Worm (Caenorhabditis elegans): ENCODE measurements around the gene ZK682.7.

Gene ZK682.7

DNA sequence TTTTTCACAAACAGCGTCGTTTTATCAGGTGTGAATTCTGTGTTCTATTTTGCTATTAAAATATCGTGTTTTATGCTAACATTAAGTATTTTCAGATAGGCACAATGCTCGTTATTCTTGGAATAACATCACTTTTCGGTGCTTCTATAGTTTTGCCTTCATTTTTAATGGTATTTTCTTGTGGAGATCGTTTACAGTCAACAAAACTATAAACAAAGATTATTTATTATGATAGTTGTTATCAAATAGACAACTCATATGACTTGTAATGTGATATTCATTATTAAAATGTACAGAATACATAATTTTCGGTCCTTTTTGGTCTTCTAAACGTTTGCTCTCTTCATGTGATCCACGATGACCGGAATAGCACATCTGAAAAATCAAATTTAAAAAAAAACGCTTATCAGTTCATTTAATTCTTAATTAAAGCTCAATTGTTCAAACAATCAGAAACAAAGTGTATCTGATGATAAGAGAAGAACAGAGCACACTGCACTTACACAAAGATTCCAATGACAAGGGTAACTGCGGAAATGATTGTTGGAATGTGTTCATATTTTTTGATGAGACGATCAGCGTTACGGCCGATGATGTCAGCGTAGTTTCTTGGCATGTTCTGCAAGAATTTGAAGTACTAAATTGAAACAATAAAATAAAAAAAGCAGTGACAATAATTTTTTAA lies 37.8 kb downstream of the ZK682.7 start, which contains the start of gene F07C3.9:
Gene F07C3.9 (minus strand): TSS at position 635 of the 685 bp plus-strand sequence.
- TF ChIP-seq scrt-1 (GFP tag; IDR thresholded peaks at IDR 0.05) (no peak), B0310.2 (tag; optimal IDR thresholded peaks at IDR 0.05) (no peak), hmg-4 (GFP tag; optimal IDR thresholded peaks at IDR 0.05) (no peak), hnd-1 (tag; optimal IDR thresholded peaks at IDR 0.05) (no peak), ceh-13 (GFP tag; optimal IDR thresholded peaks at IDR 0.05) (no peak), ama-1 (optimal IDR thresholded peaks at IDR 0.05) (no peak), ceh-36 (tag; optimal IDR thresholded peaks at IDR 0.05) (no peak), tbx-11 (GFP tag; IDR thresholded peaks at IDR 0.05) (no peak), tbx-37 (GFP tag; conservative IDR thresholded peaks at IDR 0.05) (no peak), aly-1 (tag; optimal IDR thresholded peaks at IDR 0.05) (no peak), F13C5.2 (tag; optimal IDR thresholded peaks at IDR 0.05) (no peak), hmbx-1 (tag; optimal IDR thresholded peaks at IDR 0.05) (no peak), ets-7 (tag; optimal IDR thresholded peaks at IDR 0.05) (no peak), flt-1 (GFP tag; IDR thresholded peaks at IDR 0.05) (no peak), pes-1 (GFP tag; IDR thresholded peaks at IDR 0.05) (no peak), sea-1 (GFP tag; conservative IDR thresholded peaks at IDR 0.05) (no peak), tra-4 (tag; optimal IDR thresholded peaks at IDR 0.05) (no peak)

DNA sequence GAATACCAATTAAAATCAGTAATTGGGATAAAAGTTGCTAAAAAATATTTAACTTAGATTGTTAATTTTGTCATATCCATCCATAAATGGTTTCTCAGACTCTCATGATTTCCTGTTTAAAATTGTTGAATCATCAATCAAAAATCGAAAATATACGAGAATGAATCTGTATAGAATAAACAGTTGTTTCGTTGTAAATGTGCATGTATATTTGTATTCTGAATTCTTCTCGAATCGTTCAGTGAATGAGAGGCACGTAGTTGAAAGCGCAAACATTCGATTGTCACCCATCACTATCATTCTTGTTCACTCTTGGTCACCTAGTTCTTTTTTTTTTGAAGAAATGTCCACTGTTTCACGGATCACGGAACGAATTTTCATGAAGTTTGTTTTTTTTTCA lies 42.0 kb downstream of the ZK682.7 start, which contains the start of gene ptd-2:
Gene ptd-2 (plus strand): TSS at position 301 of the 400 bp plus-strand sequence.
- TF ChIP-seq B0310.2 (tag; optimal IDR thresholded peaks at IDR 0.05) (no peak), tbx-37 (GFP tag; conservative IDR thresholded peaks at IDR 0.05) (no peak), hnd-1 (tag; optimal IDR thresholded peaks at IDR 0.05) (no peak), sea-1 (GFP tag; conservative IDR thresholded peaks at IDR 0.05) (no peak), F13C5.2 (tag; optimal IDR thresholded peaks at IDR 0.05) (no peak), tbx-11 (GFP tag; IDR thresholded peaks at IDR 0.05) (no peak), ceh-36 (tag; optimal IDR thresholded peaks at IDR 0.05) (no peak), hmg-4 (GFP tag; optimal IDR thresholded peaks at IDR 0.05) (no peak), ceh-13 (GFP tag; optimal IDR thresholded peaks at IDR 0.05) (no peak), hmbx-1 (tag; optimal IDR thresholded peaks at IDR 0.05) (no peak), tra-4 (tag; optimal IDR thresholded peaks at IDR 0.05) (no peak), aly-1 (tag; optimal IDR thresholded peaks at IDR 0.05) (no peak), ama-1 (optimal IDR thresholded peaks at IDR 0.05) (no peak), ets-7 (tag; optimal IDR thresholded peaks at IDR 0.05) (no peak), flt-1 (GFP tag; IDR thresholded peaks at IDR 0.05) (no peak), scrt-1 (GFP tag; IDR thresholded peaks at IDR 0.05) (no peak), pes-1 (GFP tag; IDR thresholded peaks at IDR 0.05) (no peak)

DNA sequence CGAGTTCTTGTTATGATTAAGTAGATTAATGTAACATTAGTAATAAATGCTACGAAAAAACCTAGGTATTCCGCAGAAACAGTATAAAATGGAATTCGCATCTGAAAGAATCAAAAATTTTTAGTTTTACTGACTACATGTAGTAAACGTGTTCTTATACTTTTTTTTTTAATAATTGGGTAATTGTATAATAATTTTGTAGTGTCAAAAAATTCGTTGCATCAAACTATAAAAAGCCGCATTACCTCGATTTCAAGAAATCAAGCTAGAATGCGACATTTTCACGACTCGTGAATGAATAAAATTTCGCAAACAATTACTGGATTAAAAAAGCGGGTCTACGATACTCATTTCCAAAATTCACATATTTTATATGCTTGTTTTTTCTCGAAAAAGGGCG lies 42.8 kb downstream of the ZK682.7 start, which contains the start of gene str-94:
Gene str-94 (minus strand): TSS at position 101 of the 400 bp plus-strand sequence.
- TF ChIP-seq B0310.2 (tag; optimal IDR thresholded peaks at IDR 0.05) = no peak
- TF ChIP-seq sea-1 (GFP tag; conservative IDR thresholded peaks at IDR 0.05) = no peak
- no peak for TF ChIP-seq tbx-37 (GFP tag; conservative IDR thresholded peaks at IDR 0.05)
- TF ChIP-seq ceh-36 (tag; optimal IDR thresholded peaks at IDR 0.05) = no peak
- TF ChIP-seq ets-7 (tag; optimal IDR thresholded peaks at IDR 0.05) = no peak
- TF ChIP-seq hnd-1 (tag; optimal IDR thresholded peaks at IDR 0.05) = no peak
- no peak for TF ChIP-seq F13C5.2 (tag; optimal IDR thresholded peaks at IDR 0.05)

DNA sequence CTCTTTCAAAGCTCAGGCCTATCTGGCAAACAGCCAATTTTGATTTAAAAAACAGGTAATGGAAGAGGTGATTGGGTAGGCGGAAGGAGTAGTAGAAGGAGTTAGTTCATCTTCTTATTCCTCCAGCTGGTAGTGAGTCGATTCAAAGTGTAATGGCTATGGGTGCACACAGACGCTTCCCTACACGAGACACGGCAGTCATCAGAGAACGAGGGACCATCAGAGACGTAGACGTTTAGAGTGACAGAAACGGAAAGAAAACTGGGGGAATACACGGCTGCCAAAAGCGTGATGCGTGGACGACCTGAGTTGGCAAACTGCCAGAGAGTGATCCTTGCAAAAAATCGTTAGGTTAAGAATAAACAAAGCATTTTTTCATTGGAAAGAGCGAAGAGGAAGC lies 44.5 kb downstream of the ZK682.7 start:
- TF ChIP-seq aly-1 (tag; optimal IDR thresholded peaks at IDR 0.05) (no peak), tbx-11 (GFP tag; IDR thresholded peaks at IDR 0.05) (no peak), F13C5.2 (tag; optimal IDR thresholded peaks at IDR 0.05) (peak; percentile 39), ama-1 (optimal IDR thresholded peaks at IDR 0.05) (no peak)

DNA sequence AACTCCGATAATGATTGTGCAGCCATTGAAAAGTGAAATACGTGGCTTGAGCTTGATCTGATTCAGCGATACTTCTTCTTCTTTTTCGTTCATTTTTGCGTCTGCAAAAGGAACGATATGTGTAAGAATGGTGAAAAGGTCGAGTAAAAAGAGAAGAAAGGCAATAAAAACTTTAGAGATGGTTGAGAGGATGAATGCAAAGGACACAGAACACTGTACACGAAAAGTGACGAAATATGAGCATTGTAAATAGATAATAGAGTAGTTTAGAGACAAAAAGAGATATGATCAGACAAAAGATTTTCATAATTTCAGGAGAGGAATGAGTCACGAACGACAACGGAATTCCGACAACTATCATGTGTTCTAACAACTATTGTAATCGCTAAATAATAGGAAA lies 45.7 kb downstream of the ZK682.7 start, which contains the start of gene aat-2:
Gene aat-2 (minus strand): TSS at position 101 of the 400 bp plus-strand sequence.
- no peak for TF ChIP-seq F13C5.2 (tag; optimal IDR thresholded peaks at IDR 0.05)
- TF ChIP-seq ets-7 (tag; optimal IDR thresholded peaks at IDR 0.05) = no peak
- no peak for TF ChIP-seq ama-1 (optimal IDR thresholded peaks at IDR 0.05)
- no peak for TF ChIP-seq tbx-11 (GFP tag; IDR thresholded peaks at IDR 0.05)
- TF ChIP-seq pes-1 (GFP tag; IDR thresholded peaks at IDR 0.05) = no peak
- TF ChIP-seq flt-1 (GFP tag; IDR thresholded peaks at IDR 0.05) = no peak
- no peak for TF ChIP-seq aly-1 (tag; optimal IDR thresholded peaks at IDR 0.05)
- no peak for TF ChIP-seq B0310.2 (tag; optimal IDR thresholded peaks at IDR 0.05)
- TF ChIP-seq hmg-4 (GFP tag; optimal IDR thresholded peaks at IDR 0.05) = no peak
- no peak for TF ChIP-seq tbx-37 (GFP tag; conservative IDR thresholded peaks at IDR 0.05)
- TF ChIP-seq hnd-1 (tag; optimal IDR thresholded peaks at IDR 0.05) = no peak
- TF ChIP-seq ceh-36 (tag; optimal IDR thresholded peaks at IDR 0.05) = no peak
- no peak for TF ChIP-seq tra-4 (tag; optimal IDR thresholded peaks at IDR 0.05)
- no peak for TF ChIP-seq hmbx-1 (tag; optimal IDR thresholded peaks at IDR 0.05)
- TF ChIP-seq sea-1 (GFP tag; conservative IDR thresholded peaks at IDR 0.05) = no peak
- no peak for TF ChIP-seq scrt-1 (GFP tag; IDR thresholded peaks at IDR 0.05)
- no peak for TF ChIP-seq ceh-13 (GFP tag; optimal IDR thresholded peaks at IDR 0.05)

DNA sequence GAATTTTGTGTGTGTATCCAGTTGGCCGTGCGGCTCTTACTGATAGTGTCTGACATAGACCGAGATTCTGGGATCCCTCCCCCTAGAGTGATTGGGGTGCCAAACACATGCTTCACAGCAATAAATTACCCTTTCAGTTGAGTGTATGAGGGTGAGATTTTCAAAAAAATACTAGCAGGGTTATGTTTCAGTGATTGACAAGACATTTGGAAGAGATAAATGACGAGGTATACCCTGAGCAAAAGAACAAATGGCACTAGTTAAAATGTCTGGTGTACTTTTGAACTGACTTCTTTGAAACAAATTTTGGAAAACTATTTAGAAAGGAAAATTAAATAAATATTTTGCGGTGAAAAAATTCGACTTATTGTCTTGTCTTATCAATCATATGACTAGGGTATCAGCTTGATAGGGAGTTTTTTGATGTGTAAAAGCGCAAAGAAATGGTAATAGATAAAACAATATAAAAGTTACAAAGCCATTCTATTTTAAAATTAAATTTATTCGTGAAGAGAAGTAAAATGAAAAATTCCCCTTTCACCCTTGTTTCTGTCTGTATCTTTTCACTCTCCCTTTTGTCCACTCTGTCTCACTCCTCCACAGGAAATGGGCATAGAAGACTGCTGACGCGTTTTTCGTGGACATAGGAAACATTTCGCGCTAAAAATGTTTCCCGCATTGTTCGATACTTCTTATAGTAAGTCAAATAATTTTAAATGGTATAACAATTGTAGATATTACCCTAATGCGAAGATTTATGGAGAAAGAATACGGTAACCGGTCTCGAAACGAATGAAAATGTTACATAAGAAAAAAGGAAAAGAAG lies 48.6 kb downstream of the ZK682.7 start, which contains the start of gene glo-4:
Gene glo-4 (minus strand): TSS at position 51 of the 826 bp plus-strand sequence.
- TF ChIP-seq tra-4 (tag; optimal IDR thresholded peaks at IDR 0.05) = no peak
- no peak for TF ChIP-seq scrt-1 (GFP tag; IDR thresholded peaks at IDR 0.05)
- TF ChIP-seq ceh-36 (tag; optimal IDR thresholded peaks at IDR 0.05) = no peak
- no peak for TF ChIP-seq flt-1 (GFP tag; IDR thresholded peaks at IDR 0.05)
- no peak for TF ChIP-seq hmg-4 (GFP tag; optimal IDR thresholded peaks at IDR 0.05)
- TF ChIP-seq ceh-13 (GFP tag; optimal IDR thresholded peaks at IDR 0.05) = no peak
